Worm (Caenorhabditis elegans) whole organism, young adult: ENCODE data around the gene F59A6.2.

Source experiments
- F39B2.1 ChIP-seq: fragments of 200-800 bp; sonication (Bioruptor generic); IDR thresholded peaks from 2 replicates; pipeline ENCODE4 v1.3.6; 2022; ENCODE audit warnings: missing genetic modification reagents, missing genetic modification characterization, missing compliant biosample characterization
- Y67H2A.10 ChIP-seq: fragments of 200-800 bp; sonication (Bioruptor generic); conservative IDR thresholded peaks from 2 replicates; pipeline ENCODE4 v1.3.6; 2022; ENCODE audit warnings: missing genetic modification reagents, missing genetic modification characterization, missing compliant biosample characterization
- ama-1 ChIP-seq, 3 experiments: fragments of 150-350 bp in 1 of 3; sonication (generic microtip) in 2 of 3; optimal IDR thresholded peaks; 2 replicates each; lab custom pipeline; 2014 to 2018; ENCODE audit warnings: missing biosample characterization in 2 of 3, missing genetic modification characterization in 2 of 3, missing genetic modification reagents in 2 of 3
- ekl-4 ChIP-seq: fragments of 200-800 bp; sonication (Bioruptor generic); IDR thresholded peaks from 2 replicates; pipeline ENCODE4 v1.3.6; 2022; ENCODE audit warnings: missing genetic modification reagents, missing genetic modification characterization, missing compliant biosample characterization
- fkh-3 ChIP-seq: sonication (generic microtip); optimal IDR thresholded peaks from 2 replicates; lab custom pipeline; 2016; ENCODE audit warnings: mild to moderate bottlenecking, missing genetic modification characterization, missing compliant biosample characterization
- lin-26 ChIP-seq: fragments of 200-800 bp; sonication (Bioruptor generic); IDR thresholded peaks from 2 replicates; pipeline ENCODE4 v1.3.6; 2022; ENCODE audit warnings: missing genetic modification reagents, missing genetic modification characterization, missing compliant biosample characterization
- lir-1 ChIP-seq: fragments of 200-800 bp; sonication (Bioruptor generic); conservative IDR thresholded peaks from 2 replicates; pipeline ENCODE4 v1.3.6; 2022; ENCODE audit warnings: missing genetic modification reagents, missing genetic modification characterization, missing compliant biosample characterization
- mel-28 ChIP-seq: sonication (generic microtip); optimal IDR thresholded peaks from 2 replicates; lab custom pipeline; 2016; ENCODE audit warnings: borderline replicate concordance, mild to moderate bottlenecking, missing genetic modification characterization, missing compliant biosample characterization
- unc-62 ChIP-seq: fragments of 150-350 bp; optimal IDR thresholded peaks from 2 replicates; lab custom pipeline; 2014; ENCODE audit warnings: missing biosample characterization, missing genetic modification reagents, missing genetic modification characterization

DNA sequence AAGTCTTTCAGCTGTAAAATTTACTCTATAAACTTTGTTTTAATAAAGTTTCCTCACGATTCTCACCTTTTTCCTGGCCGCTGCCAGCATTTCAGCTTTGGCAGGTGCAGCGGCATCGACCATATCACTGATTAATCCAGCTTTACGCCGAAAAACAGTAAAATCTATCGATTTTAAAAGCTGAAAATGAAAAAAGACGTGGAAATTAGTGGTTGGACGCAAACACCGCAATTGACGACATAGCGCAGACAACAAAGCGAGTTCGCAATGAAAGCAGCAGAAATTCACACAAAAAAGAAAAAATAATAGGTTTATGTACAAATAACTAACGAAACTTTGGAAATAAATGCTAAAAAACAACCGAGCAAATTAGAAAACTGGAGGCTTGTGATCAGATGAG is 25.4 kb downstream of the F59A6.2 start, which contains the start of gene golg-2:
- TF ChIP-seq lir-1 = no peak
- no peak for TF ChIP-seq ekl-4 (GFP tag; lab: Robert Waterston, UW)
- TF ChIP-seq fkh-3 (tag; lab: Kevin White, UChicago) = no peak
- TF ChIP-seq ama-1 (optimal IDR thresholded peaks at IDR 0.05; lab: Kevin White, UChicago) = no peak
- TF ChIP-seq ama-1 (GFP tag; optimal IDR thresholded peaks at IDR 0.05; lab: Kevin White, UChicago) = no peak
- no peak for TF ChIP-seq F39B2.1
- TF ChIP-seq unc-62 (GFP tag; lab: Kevin White, UChicago) = no peak
- TF ChIP-seq mel-28 = no peak
- no peak for TF ChIP-seq Y67H2A.10 (GFP tag; lab: Robert Waterston, UW)
- TF ChIP-seq lin-26 (GFP tag; lab: Robert Waterston, UW) = no peak
